Worm (Caenorhabditis elegans) whole organism, L2 larva: ENCODE measurements around the gene Y105C5B.1413.

Experiments
- C34F6.9 ChIP-seq: fragments of 150-350 bp; optimal IDR thresholded peaks from 2 replicates; lab custom pipeline; 2014; ENCODE audit warnings: missing biosample characterization, missing genetic modification characterization
- ZK546.5 ChIP-seq: sonication (generic microtip); optimal IDR thresholded peaks from 2 replicates; lab custom pipeline; 2017; ENCODE audit warnings: missing biosample characterization, missing genetic modification characterization
- alr-1 ChIP-seq: fragments of 150-350 bp; optimal IDR thresholded peaks from 2 replicates; lab custom pipeline; 2014; ENCODE audit warnings: missing biosample characterization, missing genetic modification characterization
- ama-1 ChIP-seq: fragments of 150-350 bp; optimal IDR thresholded peaks from 2 replicates; lab custom pipeline; 2018; ENCODE audit warnings: inconsistent platforms
- blmp-1 ChIP-seq: sonication (generic microtip); optimal IDR thresholded peaks from 2 replicates; lab custom pipeline; 2017; ENCODE audit warnings: missing genetic modification characterization, mild to moderate bottlenecking, missing compliant biosample characterization, antibody characterized with exemption, moderate library complexity; ENCODE audit not compliant: insufficient read depth
- ceh-16 ChIP-seq: fragments of 150-350 bp; optimal IDR thresholded peaks from 2 replicates; lab custom pipeline; 2014; ENCODE audit warnings: missing biosample characterization, missing genetic modification characterization
- ceh-82 ChIP-seq: fragments of 150-350 bp; optimal IDR thresholded peaks from 2 replicates; lab custom pipeline; 2014; ENCODE audit warnings: missing biosample characterization, missing genetic modification characterization
- crh-2 ChIP-seq: sonication (generic microtip); optimal IDR thresholded peaks from 2 replicates; lab custom pipeline; 2017; ENCODE audit warnings: missing biosample characterization, missing genetic modification characterization
- egl-27 ChIP-seq: sonication (generic microtip); optimal IDR thresholded peaks from 3 replicates; lab custom pipeline; 2017; ENCODE audit warnings: missing biosample characterization, missing genetic modification reagents, missing genetic modification characterization
- fos-1 ChIP-seq: fragments of 150-350 bp; optimal IDR thresholded peaks from 2 replicates; lab custom pipeline; 2014; ENCODE audit warnings: missing biosample characterization, missing genetic modification characterization
- gmeb-1 ChIP-seq: fragments of 150-350 bp; optimal IDR thresholded peaks from 2 replicates; lab custom pipeline; 2014; ENCODE audit warnings: missing biosample characterization, missing genetic modification characterization
- lin-11 ChIP-seq: fragments of 150-350 bp; sonication (generic microtip); optimal IDR thresholded peaks from 2 replicates; lab custom pipeline; 2014; ENCODE audit warnings: missing biosample characterization, missing genetic modification characterization, inconsistent platforms, mixed read lengths
- lin-13 ChIP-seq: fragments of 150-350 bp; optimal IDR thresholded peaks from 2 replicates; lab custom pipeline; 2014; ENCODE audit warnings: missing biosample characterization, missing genetic modification reagents, missing genetic modification characterization
- lin-39 ChIP-seq: fragments of 150-350 bp; optimal IDR thresholded peaks from 2 replicates; lab custom pipeline; 2014; ENCODE audit warnings: missing biosample characterization, missing genetic modification reagents, missing genetic modification characterization
- lsy-2 ChIP-seq, 2 experiments: fragments of 150-350 bp in 1 of 2; sonication (generic microtip) in 1 of 2; optimal IDR thresholded peaks; 2 replicates each; lab custom pipeline; 2014 to 2017; ENCODE audit warnings: missing biosample characterization in 2 of 2, missing genetic modification characterization in 2 of 2
- mbf-1 ChIP-seq: sonication (generic microtip); optimal IDR thresholded peaks from 2 replicates; lab custom pipeline; 2017; ENCODE audit warnings: missing biosample characterization, missing genetic modification characterization
- mdl-1 ChIP-seq, 2 experiments: fragments of 150-350 bp in 1 of 2; sonication (generic microtip) in 1 of 2; optimal IDR thresholded peaks; 2 replicates each; lab custom pipeline; 2017; ENCODE audit warnings: missing biosample characterization in 2 of 2, missing genetic modification characterization in 2 of 2
- nhr-10 ChIP-seq: sonication (generic microtip); optimal IDR thresholded peaks from 2 replicates; lab custom pipeline; 2017; ENCODE audit warnings: missing biosample characterization, missing genetic modification characterization
- nhr-11 ChIP-seq: fragments of 150-350 bp; optimal IDR thresholded peaks from 2 replicates; lab custom pipeline; 2014; ENCODE audit warnings: missing biosample characterization, missing genetic modification characterization
- nhr-12 ChIP-seq: fragments of 150-350 bp; optimal IDR thresholded peaks from 2 replicates; lab custom pipeline; 2014; ENCODE audit warnings: missing biosample characterization, missing genetic modification characterization
- nhr-129 ChIP-seq: fragments of 150-350 bp; optimal IDR thresholded peaks from 2 replicates; lab custom pipeline; 2014; ENCODE audit warnings: missing biosample characterization, missing genetic modification characterization
- nhr-21 ChIP-seq: fragments of 150-350 bp; optimal IDR thresholded peaks from 2 replicates; lab custom pipeline; 2014; ENCODE audit warnings: missing biosample characterization, missing genetic modification characterization
- nhr-23 ChIP-seq: fragments of 150-350 bp; optimal IDR thresholded peaks from 2 replicates; lab custom pipeline; 2014; ENCODE audit warnings: missing biosample characterization, missing genetic modification reagents, missing genetic modification characterization
- nhr-237 ChIP-seq: fragments of 150-350 bp; optimal IDR thresholded peaks from 2 replicates; lab custom pipeline; 2014; ENCODE audit warnings: missing biosample characterization, missing genetic modification characterization
- nhr-25 ChIP-seq: fragments of 150-350 bp; sonication (generic microtip); optimal IDR thresholded peaks from 3 replicates; lab custom pipeline; 2014; ENCODE audit warnings: missing biosample characterization, missing genetic modification characterization
- nhr-6 ChIP-seq: fragments of 150-350 bp; optimal IDR thresholded peaks from 2 replicates; lab custom pipeline; 2014; ENCODE audit warnings: missing biosample characterization, missing genetic modification characterization
- nhr-77 ChIP-seq: fragments of 150-350 bp; optimal IDR thresholded peaks from 2 replicates; lab custom pipeline; 2014; ENCODE audit warnings: missing biosample characterization, missing genetic modification characterization
- sem-4 ChIP-seq: fragments of 150-350 bp; optimal IDR thresholded peaks from 2 replicates; lab custom pipeline; 2014; ENCODE audit warnings: missing biosample characterization, missing genetic modification reagents, missing genetic modification characterization
- sma-9 ChIP-seq, 2 experiments: fragments of 150-350 bp in 1 of 2; sonication (generic microtip) in 1 of 2; optimal IDR thresholded peaks; 2 replicates each; lab custom pipeline; 2014 to 2016; ENCODE audit warnings: missing genetic modification characterization in 2 of 2, mild to moderate bottlenecking in 1 of 2, missing biosample characterization in 1 of 2, missing compliant biosample characterization in 1 of 2, missing genetic modification reagents in 1 of 2, moderate library complexity in 1 of 2
- snpc-4 ChIP-seq: fragments of 150-350 bp; optimal IDR thresholded peaks from 2 replicates; lab custom pipeline; 2014; ENCODE audit warnings: missing biosample characterization, missing genetic modification characterization
- unc-39 ChIP-seq: fragments of 150-350 bp; optimal IDR thresholded peaks from 2 replicates; lab custom pipeline; 2014; ENCODE audit warnings: missing biosample characterization, missing genetic modification characterization
- unc-55 ChIP-seq: fragments of 150-350 bp; sonication (generic microtip); optimal IDR thresholded peaks from 3 replicates; lab custom pipeline; 2014; ENCODE audit warnings: missing biosample characterization, missing genetic modification reagents, missing genetic modification characterization
- unc-62 ChIP-seq: fragments of 150-350 bp; optimal IDR thresholded peaks from 2 replicates; lab custom pipeline; 2014; ENCODE audit warnings: missing biosample characterization, missing genetic modification reagents, missing genetic modification characterization
- zag-1 ChIP-seq: fragments of 150-350 bp; optimal IDR thresholded peaks from 2 replicates; lab custom pipeline; 2014; ENCODE audit warnings: missing biosample characterization, missing genetic modification characterization
- ztf-1 ChIP-seq: fragments of 200-800 bp; sonication (Bioruptor generic); conservative IDR thresholded peaks from 2 replicates; pipeline ENCODE4 v1.3.6; 2022; ENCODE audit warnings: missing genetic modification characterization, missing compliant biosample characterization
- ztf-11 ChIP-seq: sonication (generic microtip); optimal IDR thresholded peaks from 2 replicates; lab custom pipeline; 2017; ENCODE audit warnings: missing biosample characterization, missing genetic modification characterization
- ztf-4 ChIP-seq: fragments of 150-350 bp; optimal IDR thresholded peaks from 2 replicates; lab custom pipeline; 2014; ENCODE audit warnings: missing biosample characterization, missing genetic modification characterization

Y105C5B.1413 gene

ce11 chrIV:16184521-16184920 lies at the start of gene Y105C5B.1413:
TSS of gene Y105C5B.1413 (minus strand) at chrIV:16184621.
- TF ChIP-seq mbf-1 (no peak), egl-27 (tag; lab: Kevin White, UChicago) (no peak), blmp-1 (tag; lab: Kevin White, UChicago) (no peak), ztf-1 (GFP tag; lab: Robert Waterston, UW) (no peak), nhr-11 (tag; lab: Kevin White, UChicago) (no peak), nhr-10 (tag; lab: Kevin White, UChicago) (no peak), ZK546.5 (tag; lab: Kevin White, UChicago) (no peak), alr-1 (no peak), gmeb-1 (tag; lab: Kevin White, UChicago) (no peak), mdl-1 (tag; optimal IDR thresholded peaks at IDR 0.05; lab: Kevin White, UChicago) (no peak), lsy-2 (tag; optimal IDR thresholded peaks at IDR 0.05; lab: Kevin White, UChicago) (no peak), C34F6.9 (tag; lab: Kevin White, UChicago) (no peak), crh-2 (tag; lab: Kevin White, UChicago) (no peak)

ce11 chrIV:16233028-16233427 lies 48.6 kb upstream of the Y105C5B.1413 start, which contains the start of the genes hpa-1 and irld-39:
TSS of gene hpa-1 (minus strand) at chrIV:16233128.
TSS of gene irld-39 (plus strand) at chrIV:16233148.
- TF ChIP-seq unc-62 (no peak), alr-1 (no peak), nhr-21 (tag; lab: Kevin White, UChicago) (no peak), ama-1 (lab: Kevin White, UChicago) (no peak), nhr-129 (tag; lab: Kevin White, UChicago) (no peak), gmeb-1 (tag; lab: Kevin White, UChicago) (no peak), lin-39 (tag; lab: Kevin White, UChicago) (no peak), C34F6.9 (tag; lab: Kevin White, UChicago) (no peak), egl-27 (tag; lab: Kevin White, UChicago) (no peak), fos-1 (tag; lab: Kevin White, UChicago) (no peak), nhr-23 (tag; lab: Kevin White, UChicago) (no peak), ceh-16 (tag; lab: Kevin White, UChicago) (no peak), nhr-237 (tag; lab: Kevin White, UChicago) (no peak), ceh-82 (no peak), unc-55 (GFP tag; lab: Kevin White, UChicago) (no peak), unc-39 (tag; lab: Kevin White, UChicago) (no peak), ztf-11 (tag; lab: Kevin White, UChicago) (no peak)

- TF ChIP-seq lin-11 (tag; lab: Kevin White, UChicago) (no peak), nhr-6 (no peak), lsy-2 (tag; optimal IDR thresholded peaks at IDR 0.05; lab: Kevin White, UChicago) (no peak), egl-27 (tag; lab: Kevin White, UChicago) (no peak), snpc-4 (tag; lab: Kevin White, UChicago) (no peak), mbf-1 (no peak), alr-1 (no peak), ztf-4 (no peak), nhr-237 (tag; lab: Kevin White, UChicago) (no peak), nhr-77 (tag; lab: Kevin White, UChicago) (no peak), nhr-25 (tag; lab: Kevin White, UChicago) (no peak), ZK546.5 (tag; lab: Kevin White, UChicago) (no peak), zag-1 (tag; lab: Kevin White, UChicago) (no peak), nhr-11 (tag; lab: Kevin White, UChicago) (no peak), ztf-1 (GFP tag; lab: Robert Waterston, UW) (no peak), unc-55 (GFP tag; lab: Kevin White, UChicago) (no peak)
These were observed 46.0 kb upstream of the Y105C5B.1413 start for ce11 chrIV:16230464-16230863.

ce11 chrIV:16225747-16226146 lies 41.3 kb upstream of the Y105C5B.1413 start, which contains the start of gene H25K10.4:
TSS of gene H25K10.4 (plus strand) at chrIV:16226047.
- TF ChIP-seq nhr-12 (tag; lab: Kevin White, UChicago) (no peak), blmp-1 (tag; lab: Kevin White, UChicago) (no peak), unc-39 (tag; lab: Kevin White, UChicago) (no peak), sem-4 (tag; lab: Kevin White, UChicago) (no peak), ceh-16 (tag; lab: Kevin White, UChicago) (no peak), nhr-6 (no peak), sma-9 (GFP tag; optimal IDR thresholded peaks at IDR 0.05; lab: Kevin White, UChicago) (no peak), sma-9 (tag; optimal IDR thresholded peaks at IDR 0.05; lab: Kevin White, UChicago) (no peak), ztf-11 (tag; lab: Kevin White, UChicago) (no peak), lin-11 (tag; lab: Kevin White, UChicago) (no peak), lin-13 (GFP tag; lab: Kevin White, UChicago) (no peak), nhr-25 (tag; lab: Kevin White, UChicago) (no peak)
